Fruit fly (Drosophila melanogaster): ENCODE results near the gene CG31178.

The CG31178 gene

DNA sequence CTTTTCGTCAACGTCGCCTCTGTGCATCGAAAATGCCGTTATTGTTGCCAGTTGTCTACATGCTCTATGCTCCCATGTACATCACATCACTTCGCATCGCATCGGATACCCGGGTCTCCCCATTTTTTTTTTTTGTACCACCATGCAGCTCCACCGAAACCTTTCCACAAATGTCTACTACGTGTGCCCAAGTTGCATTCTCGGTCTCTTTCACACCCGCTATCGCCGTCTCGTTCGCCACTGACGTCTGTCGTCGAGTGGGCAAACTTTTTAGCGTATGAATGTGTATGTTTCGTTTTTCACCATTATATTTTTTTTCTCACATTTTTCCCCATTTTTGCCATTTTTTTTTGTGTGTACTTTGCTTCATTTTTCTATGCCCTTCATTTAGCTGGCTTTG lies 18.9 kb downstream of the CG31178 start:
- TF ChIP-seq noc (tag; optimal IDR thresholded peaks at IDR 0.05) = no peak

DNA sequence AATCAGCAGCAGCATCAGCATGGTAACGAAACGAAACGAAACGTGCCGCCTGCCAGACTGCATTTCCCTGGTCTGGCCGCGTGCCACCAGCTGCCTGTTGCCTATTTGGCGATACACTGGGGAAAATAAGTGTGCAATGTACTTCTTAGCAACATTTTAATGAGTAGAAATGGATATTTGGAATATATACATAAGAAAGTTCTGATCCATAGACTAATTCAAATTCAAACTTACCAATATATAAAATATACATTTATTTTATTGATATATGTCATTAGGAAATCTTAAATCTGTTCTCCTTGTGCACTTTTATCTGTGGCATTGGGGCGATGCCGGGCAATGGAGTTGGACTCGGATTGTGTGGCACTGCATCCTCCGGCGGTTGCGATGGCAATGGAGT lies 20.4 kb downstream of the CG31178 start:
- TF ChIP-seq noc (tag; optimal IDR thresholded peaks at IDR 0.05) = no peak

DNA sequence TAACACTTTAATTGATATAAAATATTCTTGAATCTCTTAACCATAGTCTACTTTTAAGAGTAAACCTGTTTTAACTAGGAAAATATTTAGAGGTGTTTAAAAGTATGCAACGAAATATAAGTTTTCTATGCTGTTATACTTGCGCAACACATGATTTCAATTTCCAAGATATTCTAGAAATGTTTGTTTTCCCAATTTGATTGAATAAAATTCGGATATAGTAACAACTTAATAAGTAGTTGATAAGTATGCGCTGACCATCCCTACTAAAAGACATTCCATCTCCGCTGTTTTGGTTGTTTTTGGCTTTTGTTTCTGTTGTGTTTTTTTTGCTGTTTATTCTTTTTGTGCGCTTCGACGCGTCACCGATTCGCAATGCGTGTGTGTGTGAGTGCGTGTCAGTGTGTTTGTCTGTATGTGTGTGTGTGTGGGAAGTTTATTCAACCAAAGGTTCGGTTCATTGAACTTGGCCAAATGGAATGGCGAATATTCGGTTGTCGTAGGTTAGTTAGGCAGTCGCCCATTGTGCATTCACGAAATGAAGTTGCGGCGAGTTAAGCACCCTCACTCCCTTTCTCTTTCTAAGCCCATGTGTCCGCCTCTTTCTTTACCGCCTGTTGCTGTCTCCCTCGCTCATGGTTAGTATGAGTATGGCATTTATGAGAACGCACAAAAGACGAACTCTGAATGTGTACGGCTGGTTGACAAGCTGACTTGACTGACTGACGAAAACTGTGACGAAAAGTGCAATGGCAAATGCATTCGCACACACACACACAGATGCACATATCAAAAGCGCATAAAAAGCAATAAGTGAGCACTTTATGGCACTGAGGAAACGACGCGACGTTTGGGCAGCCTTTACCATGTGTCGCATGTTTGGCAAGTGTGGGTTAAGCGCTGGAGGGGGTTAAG lies 22.7 kb downstream of the CG31178 start:
- TF ChIP-seq noc (tag; optimal IDR thresholded peaks at IDR 0.05) = peak; percentile 25

DNA sequence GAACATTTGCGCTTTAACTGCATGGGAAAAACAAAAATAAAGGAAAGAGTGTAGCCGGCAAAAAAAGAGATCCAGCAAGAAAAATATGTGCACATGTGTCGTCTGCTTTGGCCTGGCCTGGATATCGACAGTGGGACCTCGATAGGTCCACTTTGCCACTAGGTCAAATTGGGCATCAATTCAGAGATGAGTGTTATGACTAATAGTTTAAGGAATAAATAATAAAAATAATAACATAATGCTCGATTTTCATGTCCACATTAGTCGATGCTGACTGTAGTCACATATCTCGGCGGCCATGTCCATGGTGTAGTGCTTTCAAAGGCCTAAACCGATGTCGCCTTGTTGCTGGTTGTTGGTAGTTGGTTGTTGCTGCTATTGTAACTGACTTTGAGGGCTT lies 24.0 kb downstream of the CG31178 start:
- TF ChIP-seq noc (tag; optimal IDR thresholded peaks at IDR 0.05) = no peak

DNA sequence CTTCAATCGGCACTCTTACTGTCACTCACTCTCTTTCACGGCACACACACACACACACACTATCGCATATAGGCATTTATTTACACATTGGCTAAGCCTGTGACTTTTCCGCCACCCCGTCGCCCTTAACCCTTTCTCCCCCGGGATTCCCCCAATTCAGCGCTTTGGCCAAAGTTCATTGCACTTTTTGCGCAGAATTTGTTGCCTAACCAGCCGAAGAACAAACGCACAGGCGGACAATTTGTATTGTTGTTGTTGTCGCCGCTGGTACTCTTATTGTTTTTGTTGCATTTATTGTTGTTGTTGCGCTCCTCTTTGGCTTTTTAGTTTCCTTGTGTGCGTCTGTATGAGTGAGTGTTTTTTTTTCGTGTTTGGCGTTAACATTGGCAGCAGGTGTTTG lies 25.2 kb downstream of the CG31178 start:
- TF ChIP-seq noc (tag; optimal IDR thresholded peaks at IDR 0.05) = no peak

DNA sequence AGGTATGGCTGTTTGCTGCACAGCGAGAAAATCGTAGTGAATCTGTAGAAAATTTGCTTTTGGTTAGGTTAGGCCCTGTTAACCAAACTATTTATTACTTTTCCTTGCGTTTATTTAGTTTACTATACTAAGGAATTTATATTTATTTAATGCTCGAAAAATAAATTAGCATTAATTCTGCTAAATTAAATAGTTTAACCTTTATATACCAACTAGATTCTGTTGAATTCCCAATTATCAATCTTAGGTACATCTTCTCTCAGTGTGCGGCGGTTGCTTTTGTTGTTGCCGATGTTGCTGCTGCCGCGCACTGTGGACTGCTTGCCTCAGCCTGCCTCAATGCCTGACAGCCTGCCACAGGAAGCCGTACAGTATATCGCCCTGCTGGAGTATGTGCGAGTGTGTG lies 25.6 kb downstream of the CG31178 start:
- no peak for TF ChIP-seq noc (tag; optimal IDR thresholded peaks at IDR 0.05)

DNA sequence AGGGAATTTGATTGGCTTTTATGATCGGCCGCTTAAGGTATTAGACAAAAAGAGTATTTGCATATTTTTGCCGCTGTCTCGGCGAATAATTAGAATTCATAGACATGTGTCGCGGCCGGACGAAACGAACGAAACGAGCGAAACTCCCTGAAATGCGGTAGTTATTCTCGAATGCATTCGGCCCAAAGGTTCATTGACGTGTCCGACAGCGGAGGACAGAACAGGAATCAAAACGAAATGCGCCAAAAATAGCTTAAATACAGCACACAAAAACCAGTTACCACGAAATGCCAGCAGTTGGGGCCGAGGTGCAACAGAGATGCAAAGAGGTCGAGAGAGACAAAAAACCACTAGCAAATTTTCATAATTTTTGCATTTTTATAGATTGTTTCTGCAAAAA lies 30.8 kb downstream of the CG31178 start:
- TF ChIP-seq noc (tag; optimal IDR thresholded peaks at IDR 0.05) = no peak

DNA sequence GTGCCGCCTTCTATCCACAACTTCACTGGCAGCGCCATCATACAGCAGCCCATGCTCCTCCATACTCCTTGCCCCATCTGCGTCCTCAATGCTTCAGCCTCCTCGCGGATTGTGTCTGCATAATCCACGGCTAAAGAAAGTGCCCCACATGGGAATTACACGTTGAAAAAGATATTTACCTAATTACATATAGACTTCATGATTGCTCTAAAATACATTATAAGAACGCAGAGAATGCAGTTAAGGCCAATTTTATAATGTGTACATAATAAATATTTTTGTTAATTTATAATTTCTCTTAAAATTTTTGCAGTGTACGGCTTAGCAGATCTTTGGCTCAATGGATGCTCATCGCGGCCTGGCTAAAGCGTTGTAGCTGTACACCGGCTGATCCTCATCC lies 32.1 kb downstream of the CG31178 start:
- no peak for TF ChIP-seq noc (tag; optimal IDR thresholded peaks at IDR 0.05)

DNA sequence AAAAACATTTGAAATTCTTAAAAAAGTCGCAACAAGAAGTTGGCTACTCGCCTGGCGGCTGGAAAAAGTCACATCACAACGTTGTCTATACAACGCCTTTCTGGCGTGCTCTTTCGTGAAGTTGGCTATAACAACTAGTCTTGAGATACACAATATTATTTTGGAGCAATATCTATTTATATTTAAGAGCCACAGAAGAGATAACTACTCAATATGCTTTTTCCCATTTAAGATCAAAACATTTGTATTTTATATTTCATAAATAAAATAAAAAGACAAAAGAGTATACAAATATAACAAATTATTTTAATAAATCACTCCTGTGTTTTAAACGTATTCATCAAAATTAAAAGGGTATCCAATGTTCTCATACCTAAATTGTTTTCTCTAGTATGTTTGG lies 33.3 kb downstream of the CG31178 start:
- TF ChIP-seq noc (tag; optimal IDR thresholded peaks at IDR 0.05) = no peak

DNA sequence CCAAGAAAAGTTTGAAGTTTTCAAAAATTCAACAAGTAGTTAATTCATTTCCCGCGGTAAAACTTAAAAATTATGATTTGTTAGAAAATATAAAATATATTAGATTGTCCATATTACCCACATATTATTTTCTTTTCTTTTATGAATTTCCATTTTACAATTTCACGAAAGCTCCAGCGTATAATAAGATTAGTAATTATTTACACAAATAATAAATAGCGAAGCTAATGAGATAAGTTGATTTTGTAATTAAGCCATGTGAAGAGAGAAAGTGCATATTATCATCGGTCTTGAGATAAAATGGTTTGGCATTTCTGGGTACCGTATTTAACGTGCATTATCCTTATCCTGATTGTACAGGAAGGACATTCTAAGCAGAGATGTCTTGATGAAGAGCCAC lies 38.0 kb downstream of the CG31178 start, which contains the start of gene Qsox3:
Qsox3 (plus strand) TSS at position 301 of the 400 bp plus-strand sequence.
- no peak for TF ChIP-seq noc (tag; optimal IDR thresholded peaks at IDR 0.05)

DNA sequence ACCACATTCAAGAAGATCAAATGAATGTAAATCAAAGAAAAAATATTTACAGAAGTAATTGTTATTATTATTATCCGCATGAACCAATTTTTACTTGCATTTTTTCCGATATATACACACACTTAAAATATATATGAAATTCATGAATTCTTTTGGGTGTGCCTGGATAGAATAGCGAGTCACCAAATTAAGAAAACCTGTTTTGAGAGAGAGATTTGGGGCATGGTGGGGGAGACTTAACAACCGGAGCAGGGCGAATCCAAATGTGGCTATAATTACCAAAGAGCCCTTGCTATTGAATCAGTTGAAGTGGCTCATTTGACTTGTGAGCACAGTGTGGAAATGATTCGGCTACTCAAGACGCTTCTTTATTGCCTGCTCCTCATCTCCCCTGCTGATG lies 39.9 kb downstream of the CG31178 start, which contains the start of gene Qsox2:
Qsox2 (plus strand) TSS at position 301 of the 400 bp plus-strand sequence.
- no peak for TF ChIP-seq noc (tag; optimal IDR thresholded peaks at IDR 0.05)

DNA sequence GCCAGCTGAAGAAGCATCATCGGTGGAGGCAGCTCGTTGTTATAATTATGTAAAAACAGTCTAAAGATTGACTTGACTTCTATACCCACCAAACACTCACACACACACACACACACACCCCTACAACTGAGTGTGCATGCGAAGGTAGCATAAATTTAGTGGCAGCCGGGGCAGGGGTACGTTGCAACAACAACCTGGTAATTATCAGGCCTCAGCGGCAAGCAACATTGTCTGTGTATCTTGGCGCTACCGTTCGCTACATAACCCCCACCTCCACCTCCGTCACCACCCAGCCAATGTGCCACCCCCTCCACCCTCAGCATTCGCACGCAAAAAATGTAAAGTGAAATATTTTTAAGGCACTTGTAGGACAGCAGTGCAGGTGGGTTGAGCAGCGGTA lies 43.4 kb downstream of the CG31178 start:
- no peak for TF ChIP-seq noc (tag; optimal IDR thresholded peaks at IDR 0.05)

DNA sequence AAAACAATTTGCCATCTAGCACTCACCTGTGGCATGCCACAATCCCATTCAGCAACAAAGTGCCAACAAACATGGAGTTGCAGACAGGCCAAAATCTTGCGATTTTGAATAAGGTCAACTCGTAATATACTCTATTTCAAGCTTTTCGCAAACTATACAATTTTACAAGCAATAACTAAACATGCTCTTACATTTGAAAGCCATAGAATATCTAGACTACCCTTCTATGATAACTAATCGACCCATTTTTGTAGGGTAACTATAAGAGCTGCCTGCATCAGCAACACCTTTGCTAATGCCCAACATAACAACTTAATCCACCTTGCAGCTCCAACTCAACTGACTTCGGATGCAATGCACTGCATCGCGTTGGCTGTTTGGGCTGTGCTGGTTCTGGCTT lies 47.0 kb downstream of the CG31178 start:
- TF ChIP-seq noc (tag; optimal IDR thresholded peaks at IDR 0.05) = no peak

DNA sequence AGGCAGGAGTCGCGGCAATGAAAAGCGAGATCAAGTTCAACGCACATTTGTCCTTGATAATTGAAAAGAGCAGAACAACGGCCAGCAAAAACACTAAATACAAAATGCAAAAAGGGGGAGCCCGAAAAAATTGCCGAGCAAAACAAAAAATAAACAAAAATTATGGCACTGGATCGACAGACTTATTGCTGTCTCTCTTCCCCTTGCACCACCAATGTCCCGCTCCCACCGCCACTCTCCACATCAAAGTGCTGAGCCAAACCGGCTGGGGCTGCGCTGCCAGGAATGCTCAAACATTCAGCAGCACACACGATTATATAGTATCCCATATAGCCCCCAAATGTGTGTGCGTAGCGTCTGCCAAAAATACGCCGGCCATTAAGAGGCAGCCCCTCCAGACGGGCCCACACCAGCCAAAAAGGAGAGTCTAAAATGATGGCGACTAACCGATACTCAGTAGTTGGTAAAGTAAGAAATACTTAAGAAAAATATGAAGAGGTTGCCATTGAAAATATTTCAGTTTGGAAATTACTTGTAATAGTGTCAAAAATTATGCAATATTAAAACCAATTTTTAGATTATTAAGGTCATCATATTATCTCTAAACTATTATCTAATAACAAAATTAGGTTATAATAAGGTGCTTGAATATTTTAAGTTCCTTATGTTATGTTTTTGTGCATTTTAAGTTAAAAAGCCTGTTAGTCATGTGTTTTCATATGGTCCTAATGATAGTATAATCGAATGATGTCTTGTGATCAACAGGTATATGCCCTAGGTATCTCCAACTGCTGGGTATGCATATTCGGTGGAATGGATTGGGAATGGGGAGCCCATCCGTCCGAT lies 48.0 kb downstream of the CG31178 start:
- no peak for TF ChIP-seq noc (tag; optimal IDR thresholded peaks at IDR 0.05)

DNA sequence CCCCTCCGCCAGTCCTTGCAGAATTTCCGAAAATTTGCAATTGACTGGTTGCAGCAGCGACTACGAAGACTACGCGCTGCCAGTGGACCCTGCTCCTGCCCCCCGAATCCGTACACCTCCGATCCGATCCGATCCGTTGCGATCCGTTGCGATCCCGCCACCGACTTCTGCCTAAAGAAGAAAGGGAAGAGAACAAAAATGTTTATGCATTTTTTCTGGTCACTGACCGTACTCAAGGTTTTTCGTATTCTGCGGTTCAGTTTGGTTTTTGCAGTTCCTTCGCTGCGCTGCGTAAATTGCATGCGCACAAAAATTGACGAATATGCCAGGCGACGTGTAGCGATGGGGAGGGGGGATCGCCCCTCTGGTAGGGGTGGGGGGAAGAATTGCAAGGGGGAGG lies 48.7 kb downstream of the CG31178 start:
- TF ChIP-seq noc (tag; optimal IDR thresholded peaks at IDR 0.05) = no peak

DNA sequence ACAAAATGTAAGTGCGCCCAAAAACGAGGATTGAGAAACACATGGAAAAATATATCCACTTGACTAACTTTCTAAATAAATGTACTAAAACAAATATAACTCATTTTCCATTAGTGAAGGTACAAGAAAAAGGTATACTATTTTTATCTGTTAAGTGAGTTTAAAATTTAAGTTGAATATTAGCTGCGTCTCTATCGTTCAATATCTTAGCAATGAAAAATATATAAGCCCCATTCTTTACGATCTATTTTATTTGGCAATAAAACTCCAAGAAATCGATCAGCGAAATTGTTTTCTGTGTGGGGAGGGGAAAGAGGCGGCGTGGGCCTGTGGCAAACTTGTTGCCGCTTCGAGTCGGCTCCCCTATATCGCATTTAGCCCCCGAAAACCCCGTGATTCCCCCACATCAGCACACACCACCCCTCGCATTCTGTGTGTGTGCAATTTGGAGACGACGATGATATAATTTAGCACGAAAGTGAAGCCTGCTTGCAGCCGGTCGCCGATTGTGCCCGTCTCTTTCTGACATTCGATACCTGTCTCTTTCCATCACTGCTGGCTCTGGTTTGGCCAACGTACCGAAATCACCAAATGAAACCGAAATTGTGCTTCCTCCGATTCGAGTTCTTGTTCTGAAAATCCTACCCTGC lies 49.3 kb downstream of the CG31178 start:
- no peak for TF ChIP-seq noc (tag; optimal IDR thresholded peaks at IDR 0.05)
